Worm (Caenorhabditis elegans) whole organism, L4/young adult: ENCODE data around the gene E02H4.6.

ENCODE experiments used
- W03F9.2 ChIP-seq: fragments of 150-350 bp; optimal IDR thresholded peaks from 2 replicates; lab custom pipeline; 2014; ENCODE audit warnings: missing biosample characterization, missing genetic modification characterization
- dao-5 ChIP-seq: sonication (generic microtip); optimal IDR thresholded peaks from 2 replicates; lab custom pipeline; 2016; ENCODE audit warnings: missing genotype, missing genetic modification characterization, moderate library complexity, missing compliant biosample characterization
- him-1 ChIP-seq: sonication (generic microtip); optimal IDR thresholded peaks from 2 replicates; lab custom pipeline; 2016; ENCODE audit warnings: missing genotype, missing genetic modification reagents, missing genetic modification characterization, missing compliant biosample characterization

ce11 chrX:14234366-14234765 lies 17.6 kb downstream of the E02H4.6 start, which contains the start of gene srg-36:
- TF ChIP-seq him-1 (tag; lab: Kevin White, UChicago) (no peak), W03F9.2 (tag; lab: Kevin White, UChicago) (no peak), dao-5 (tag; lab: Kevin White, UChicago) (no peak)
